Fruit fly (Drosophila melanogaster): ENCODE data around the gene ArgRS.

DNA sequence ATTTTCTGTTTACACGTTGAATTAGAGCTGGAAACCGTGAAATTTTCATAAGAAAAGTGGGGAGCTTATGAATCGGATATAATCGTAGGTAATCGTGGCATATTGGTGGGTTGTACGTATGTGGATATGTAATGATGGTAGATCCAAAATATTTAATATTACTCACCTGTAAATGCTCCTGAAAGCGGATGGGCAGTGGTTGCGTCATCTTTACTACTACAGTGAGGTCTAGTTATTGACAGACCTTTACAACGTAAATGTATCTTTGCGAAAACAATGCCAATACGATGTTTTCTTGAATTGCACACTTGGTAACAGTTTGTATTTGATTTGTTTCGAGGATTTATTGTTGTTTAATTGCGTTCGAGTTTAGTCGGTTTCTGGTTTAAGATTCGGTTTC, 10.0 kb downstream of the ArgRS start:
- TF ChIP-seq Blimp-1 (GFP tag; optimal IDR thresholded peaks at IDR 0.05) (no peak), fkh (GFP tag; optimal IDR thresholded peaks at IDR 0.05) (no peak), spab (GFP tag; optimal IDR thresholded peaks at IDR 0.05) (no peak), fd59A (GFP tag; optimal IDR thresholded peaks at IDR 0.05) (no peak), Ets21C (GFP tag; optimal IDR thresholded peaks at IDR 0.05) (no peak), CG11902 (GFP tag; optimal IDR thresholded peaks at IDR 0.05) (no peak), esn (GFP tag; optimal IDR thresholded peaks at IDR 0.05) (no peak), Lpt (GFP tag; optimal IDR thresholded peaks at IDR 0.05) (no peak), lz (GFP tag; optimal IDR thresholded peaks at IDR 0.05) (no peak), vri (GFP tag; optimal IDR thresholded peaks at IDR 0.05) (no peak), CG6792 (GFP tag; optimal IDR thresholded peaks at IDR 0.05) (no peak), achi (GFP tag; optimal IDR thresholded peaks at IDR 0.05) (no peak), CG8632 (GFP tag; optimal IDR thresholded peaks at IDR 0.05) (no peak), Met (GFP tag; optimal IDR thresholded peaks at IDR 0.05) (no peak)
